Worm (Caenorhabditis elegans) whole organism, L4 larva: Measurements from ENCODE around the gene oxi-1.
A peak's percentile ranks its signal among the peaks of the same experiment; 100 is the strongest.

Experiments
- F10B5.3 ChIP-seq: sonication (generic microtip); optimal IDR thresholded peaks from 2 replicates; lab custom pipeline; 2016; ENCODE audit warnings: mild to moderate bottlenecking, missing genetic modification characterization, missing compliant biosample characterization
- F49E8.2 ChIP-seq: sonication (generic microtip); optimal IDR thresholded peaks from 2 replicates; lab custom pipeline; 2016; ENCODE audit warnings: missing compliant biosample characterization, mild to moderate bottlenecking, missing genetic modification characterization, borderline replicate concordance
- T26A8.4 ChIP-seq: fragments of 200-800 bp; sonication (Bioruptor generic); IDR thresholded peaks from 2 replicates; pipeline ENCODE4 v1.3.6; 2022; ENCODE audit warnings: missing genetic modification characterization, missing compliant biosample characterization
- Y48G9A.11 ChIP-seq: fragments of 200-800 bp; sonication (Bioruptor generic); IDR thresholded peaks from 2 replicates; pipeline ENCODE4 v1.3.6; 2022; ENCODE audit warnings: missing genetic modification reagents, missing genetic modification characterization, missing compliant biosample characterization
- Y75B8A.6 ChIP-seq: fragments of 200-800 bp; sonication (Bioruptor generic); IDR thresholded peaks from 2 replicates; pipeline ENCODE4 v1.3.6; 2022; ENCODE audit warnings: missing genetic modification reagents, missing genetic modification characterization, missing compliant biosample characterization
- ZK546.5 ChIP-seq, 2 experiments: sonication (generic microtip); optimal IDR thresholded peaks; 2 replicates each; lab custom pipeline; 2017; ENCODE audit warnings: missing biosample characterization in 2 of 2, missing genetic modification characterization in 2 of 2
- aha-1 ChIP-seq: fragments of 150-350 bp; peaks from one replicate; lab custom pipeline; 2014; ENCODE audit warnings: missing biosample characterization, missing genetic modification characterization
- ama-1 ChIP-seq: fragments of 150-350 bp; optimal IDR thresholded peaks from 2 replicates; lab custom pipeline; 2014; ENCODE audit warnings: inconsistent platforms, mixed read lengths
- ceh-28 ChIP-seq: fragments of 150-350 bp; optimal IDR thresholded peaks from 2 replicates; lab custom pipeline; 2014; ENCODE audit warnings: missing biosample characterization, missing genetic modification reagents, missing genetic modification characterization
- ceh-44 ChIP-seq: fragments of 200-800 bp; sonication (Bioruptor generic); IDR thresholded peaks from 2 replicates; pipeline ENCODE4 v1.3.6; 2022; ENCODE audit warnings: missing genetic modification reagents, missing genetic modification characterization, missing compliant biosample characterization
- ceh-82 ChIP-seq: sonication (generic microtip); optimal IDR thresholded peaks from 2 replicates; lab custom pipeline; 2017; ENCODE audit warnings: missing biosample characterization, missing genetic modification characterization
- cey-2 ChIP-seq: sonication (generic microtip); optimal IDR thresholded peaks from 3 replicates; lab custom pipeline; 2017; ENCODE audit warnings: missing genetic modification characterization, mild to moderate bottlenecking, missing compliant biosample characterization, antibody characterized with exemption, borderline replicate concordance; ENCODE audit not compliant: insufficient read depth
- ctbp-1 ChIP-seq: fragments of 200-800 bp; sonication (Bioruptor generic); IDR thresholded peaks from 2 replicates; pipeline ENCODE4 v1.3.6; 2022; ENCODE audit warnings: missing genetic modification reagents, missing genetic modification characterization, missing compliant biosample characterization
- daf-16 ChIP-seq, 3 experiments: sonication (generic microtip); optimal IDR thresholded peaks; 2 replicates each; lab custom pipeline; 2016 to 2017; ENCODE audit warnings: missing genetic modification characterization in 3 of 3, missing genetic modification reagents in 3 of 3, mild to moderate bottlenecking in 2 of 3, missing compliant biosample characterization in 2 of 3, missing biosample characterization in 1 of 3, moderate library complexity in 1 of 3
- daf-19 ChIP-seq: fragments of 200-800 bp; sonication (Bioruptor generic); conservative IDR thresholded peaks from 2 replicates; pipeline ENCODE4 v1.3.6; 2022; ENCODE audit warnings: missing genetic modification characterization, missing compliant biosample characterization
- dmd-6 ChIP-seq: fragments of 200-800 bp; sonication (Bioruptor generic); IDR thresholded peaks from 2 replicates; pipeline ENCODE4 v1.3.6; 2022; ENCODE audit warnings: missing genetic modification reagents, missing genetic modification characterization, missing compliant biosample characterization
- dmd-8 ChIP-seq: fragments of 200-800 bp; sonication (Bioruptor generic); IDR thresholded peaks from 2 replicates; pipeline ENCODE4 v1.3.6; 2022; ENCODE audit warnings: missing genetic modification characterization, missing compliant biosample characterization
- dmd-9 ChIP-seq: fragments of 200-800 bp; sonication (Bioruptor generic); IDR thresholded peaks from 2 replicates; pipeline ENCODE4 v1.3.6; 2022; ENCODE audit warnings: missing genetic modification reagents, missing genetic modification characterization, missing compliant biosample characterization
- dpl-1 ChIP-seq: fragments of 150-350 bp; optimal IDR thresholded peaks from 2 replicates; lab custom pipeline; 2014; ENCODE audit warnings: missing biosample characterization, missing genetic modification reagents, missing genetic modification characterization
- duxl-1 ChIP-seq: sonication (generic microtip); optimal IDR thresholded peaks from 2 replicates; lab custom pipeline; 2016; ENCODE audit warnings: mild to moderate bottlenecking, missing genetic modification characterization, moderate library complexity, missing compliant biosample characterization; ENCODE audit not compliant: poor library complexity
- hmg-1.1 ChIP-seq: fragments of 200-800 bp; sonication (Bioruptor generic); IDR thresholded peaks from 2 replicates; pipeline ENCODE4 v1.3.6; 2022; ENCODE audit warnings: missing genetic modification reagents, missing genetic modification characterization, missing compliant biosample characterization
- lim-7 ChIP-seq: fragments of 200-800 bp; sonication (Bioruptor generic); IDR thresholded peaks from 2 replicates; pipeline ENCODE4 v1.3.6; 2022; ENCODE audit warnings: missing genetic modification characterization, missing compliant biosample characterization
- lin-38 ChIP-seq: fragments of 200-800 bp; sonication (Bioruptor generic); IDR thresholded peaks from 2 replicates; pipeline ENCODE4 v1.3.6; 2022; ENCODE audit warnings: missing genetic modification reagents, missing genetic modification characterization, missing compliant biosample characterization
- madf-5 ChIP-seq, 2 experiments: fragments of 200-800 bp; sonication (Bioruptor generic); IDR thresholded peaks; 2 replicates each; pipeline ENCODE4 v1.3.6; 2022; ENCODE audit warnings: missing compliant biosample characterization in 2 of 2, missing genetic modification characterization in 2 of 2
- mdt-29 ChIP-seq: fragments of 200-800 bp; sonication (Bioruptor generic); IDR thresholded peaks from 2 replicates; pipeline ENCODE4 v1.3.6; 2022; ENCODE audit warnings: missing genetic modification reagents, missing genetic modification characterization, missing compliant biosample characterization
- mep-1 ChIP-seq: fragments of 150-350 bp; sonication (generic microtip); optimal IDR thresholded peaks from 3 replicates; lab custom pipeline; 2014; ENCODE audit warnings: missing biosample characterization, missing genetic modification characterization
- mes-2 ChIP-seq: sonication (generic microtip); optimal IDR thresholded peaks from 2 replicates; lab custom pipeline; 2016; ENCODE audit warnings: missing genotype, mild to moderate bottlenecking, missing genetic modification characterization, missing compliant biosample characterization; ENCODE audit not compliant: poor library complexity, severe bottlenecking
- mxl-2 ChIP-seq: fragments of 200-800 bp; sonication (Bioruptor generic); conservative IDR thresholded peaks from 2 replicates; pipeline ENCODE4 v1.3.6; 2022; ENCODE audit warnings: missing genetic modification reagents, missing genetic modification characterization, missing compliant biosample characterization
- nhr-102 ChIP-seq: sonication (generic microtip); optimal IDR thresholded peaks from 2 replicates; lab custom pipeline; 2016; ENCODE audit warnings: mild to moderate bottlenecking, missing genetic modification characterization, moderate library complexity, missing compliant biosample characterization
- nhr-11 ChIP-seq: fragments of 150-350 bp; optimal IDR thresholded peaks from 2 replicates; lab custom pipeline; 2014; ENCODE audit warnings: missing biosample characterization, missing genetic modification characterization
- nhr-111 ChIP-seq: fragments of 200-800 bp; sonication (Bioruptor generic); optimal IDR thresholded peaks from 2 replicates; lab custom pipeline; 2018; ENCODE audit warnings: mild to moderate bottlenecking, missing genetic modification characterization, missing compliant biosample characterization
- nhr-237 ChIP-seq: sonication (generic microtip); optimal IDR thresholded peaks from 2 replicates; lab custom pipeline; 2017; ENCODE audit warnings: missing biosample characterization, missing genetic modification characterization
- nhr-25 ChIP-seq: sonication (generic microtip); optimal IDR thresholded peaks from 2 replicates; lab custom pipeline; 2017; ENCODE audit warnings: missing genetic modification characterization, mild to moderate bottlenecking, missing compliant biosample characterization, antibody characterized with exemption, moderate library complexity, borderline replicate concordance; ENCODE audit not compliant: insufficient read depth
- nhr-28 ChIP-seq: fragments of 150-350 bp; optimal IDR thresholded peaks from 2 replicates; lab custom pipeline; 2014; ENCODE audit warnings: missing biosample characterization, missing genetic modification characterization
- nhr-42 ChIP-seq: fragments of 200-800 bp; sonication (Bioruptor generic); IDR thresholded peaks from 2 replicates; pipeline ENCODE4 v1.3.6; 2022; ENCODE audit warnings: missing genetic modification characterization, missing compliant biosample characterization
- nhr-48 ChIP-seq: sonication (generic microtip); optimal IDR thresholded peaks from 2 replicates; lab custom pipeline; 2016; ENCODE audit warnings: mild to moderate bottlenecking, missing genetic modification characterization, missing compliant biosample characterization
- nhr-6 ChIP-seq: fragments of 150-350 bp; optimal IDR thresholded peaks from 2 replicates; lab custom pipeline; 2014; ENCODE audit warnings: missing biosample characterization, missing genetic modification characterization
- nhr-77 ChIP-seq: fragments of 150-350 bp; optimal IDR thresholded peaks from 2 replicates; lab custom pipeline; 2014; ENCODE audit warnings: missing biosample characterization, missing genetic modification characterization
- pha-4 ChIP-seq, 2 experiments: fragments of 150-350 bp in 1 of 2; fragments of 200-800 bp in 1 of 2; sonication (Bioruptor generic) in 1 of 2; IDR thresholded peaks in 1 of 2; optimal IDR thresholded peaks in 1 of 2; 2 replicates each; pipeline versions ENCODE4 v1.3.6 to Lab custom; 2014 to 2022; ENCODE audit warnings: missing genetic modification characterization in 2 of 2, missing genetic modification reagents in 2 of 2, missing biosample characterization in 1 of 2, missing compliant biosample characterization in 1 of 2
- saeg-2 ChIP-seq: fragments of 200-800 bp; sonication (Bioruptor generic); IDR thresholded peaks from 2 replicates; pipeline ENCODE4 v1.3.6; 2022; ENCODE audit warnings: missing genetic modification reagents, missing genetic modification characterization, missing compliant biosample characterization
- skn-1 ChIP-seq: fragments of 150-350 bp; optimal IDR thresholded peaks from 2 replicates; lab custom pipeline; 2014; ENCODE audit warnings: missing biosample characterization, missing genetic modification characterization
- spr-1 ChIP-seq: sonication (generic microtip); optimal IDR thresholded peaks from 2 replicates; lab custom pipeline; 2016; ENCODE audit warnings: mild to moderate bottlenecking, missing genetic modification characterization, missing compliant biosample characterization
- unc-39 ChIP-seq: sonication (generic microtip); optimal IDR thresholded peaks from 2 replicates; lab custom pipeline; 2017; ENCODE audit warnings: missing biosample characterization, missing genetic modification characterization
- unc-62 ChIP-seq, 3 experiments: fragments of 150-350 bp in 1 of 3; sonication (generic microtip); optimal IDR thresholded peaks in 2 of 3; peaks in 1 of 3; 1 replicate in 1 of 3; 2 replicates in 2 of 3; lab custom pipeline; 2014 to 2017; ENCODE audit warnings: missing biosample characterization in 3 of 3, missing genetic modification characterization in 3 of 3, missing genetic modification reagents in 3 of 3, missing genotype in 1 of 3
- vab-7 ChIP-seq: fragments of 200-800 bp; sonication (Bioruptor generic); IDR thresholded peaks from 2 replicates; pipeline ENCODE4 v1.3.6; 2022; ENCODE audit warnings: missing genetic modification reagents, missing genetic modification characterization, missing compliant biosample characterization
- zip-11 ChIP-seq: fragments of 200-800 bp; sonication (Bioruptor generic); IDR thresholded peaks from 2 replicates; pipeline ENCODE4 v1.3.6; 2022; ENCODE audit warnings: missing genetic modification characterization, missing compliant biosample characterization
- zip-2 ChIP-seq: fragments of 150-350 bp; optimal IDR thresholded peaks from 2 replicates; lab custom pipeline; 2014; ENCODE audit warnings: missing biosample characterization, missing genetic modification characterization
- ztf-11 ChIP-seq: fragments of 150-350 bp; optimal IDR thresholded peaks from 2 replicates; lab custom pipeline; 2014; ENCODE audit warnings: missing biosample characterization, missing genetic modification characterization
- ztf-7 ChIP-seq: fragments of 150-350 bp; optimal IDR thresholded peaks from 2 replicates; lab custom pipeline; 2014; ENCODE audit warnings: missing biosample characterization, missing genetic modification characterization

The oxi-1 gene

ce11 chrIII:10848858-10849257, 9.2 kb upstream of the oxi-1 start, which contains the start of the genes fbxb-85 and hex-3 (continued):
- TF ChIP-seq nhr-237 (no peak), ztf-11 (tag; lab: Kevin White, UChicago) (no peak), nhr-77 (tag; lab: Kevin White, UChicago) (peak; percentile 82), skn-1 (tag; lab: Kevin White, UChicago) (no peak), mdt-29 (GFP tag; lab: Robert Waterston, UW) (peak; percentile 70), unc-62 (GFP tag; optimal IDR thresholded peaks at IDR 0.05 in 1 of 2; lab: Kevin White, UChicago) (peak in 1 of 2 experiments; percentile 94), unc-62 (tag; optimal IDR thresholded peaks at IDR 0.05; lab: Kevin White, UChicago) (no peak), ZK546.5 (tag; optimal IDR thresholded peaks at IDR 0.05; lab: Kevin White, UChicago) (no peak), saeg-2 (GFP tag; lab: Robert Waterston, UW) (peak; percentile 83), nhr-42 (GFP tag; lab: Robert Waterston, UW) (peak; percentile 93), dmd-8 (no peak), T26A8.4 (GFP tag; lab: Robert Waterston, UW) (peak; percentile 95), spr-1 (tag; lab: Kevin White, UChicago) (peak; percentile 92), madf-5 (GFP tag; IDR thresholded peaks at IDR 0.05; lab: Robert Waterston, UW) (0 out of 4 replicates have a peak, but pooled peaks of 1 of the 2 experiments have one; percentile 38), dpl-1 (GFP tag; lab: Kevin White, UChicago) (peak; percentile 94), nhr-11 (tag; lab: Kevin White, UChicago) (peak; percentile 73), mep-1 (tag; lab: Kevin White, UChicago) (peak; percentile 94), nhr-102 (tag; lab: Kevin White, UChicago) (peak; percentile 95), mxl-2 (GFP tag; lab: Robert Waterston, UW) (no peak), ama-1 (lab: Kevin White, UChicago) (peak; percentile 48), F10B5.3 (tag; lab: Kevin White, UChicago) (peak; percentile 89), ceh-44 (GFP tag; lab: Robert Waterston, UW) (peak; percentile 66; the same call in 1 of the 2 replicates), pha-4 (GFP tag; IDR thresholded peaks at IDR 0.05; lab: Robert Waterston, UW) (peak; percentile 83), pha-4 (tag; optimal IDR thresholded peaks at IDR 0.05; lab: Kevin White, UChicago) (no peak), Y75B8A.6 (GFP tag; lab: Robert Waterston, UW) (no peak), daf-16 (GFP tag; optimal IDR thresholded peaks at IDR 0.05; lab: Kevin White, UChicago) (peak; percentile 12 to 89), daf-16 (tag; optimal IDR thresholded peaks at IDR 0.05; lab: Kevin White, UChicago) (peak; percentile 86), ceh-28 (no peak), Y48G9A.11 (no peak), vab-7 (GFP tag; lab: Robert Waterston, UW) (peak; percentile 60; the same call in 1 of the 2 replicates), zip-2 (peak; percentile 68), lin-38 (peak; percentile 93), mes-2 (tag; lab: Kevin White, UChicago) (peak; percentile 95), aha-1 (peak; percentile 89), nhr-48 (peak; percentile 75), ctbp-1 (GFP tag; lab: Robert Waterston, UW) (peak; percentile 84), unc-39 (no peak), F49E8.2 (peak; percentile 88), nhr-111 (GFP tag; lab: Kevin White, UChicago) (no peak), ztf-7 (tag; lab: Kevin White, UChicago) (peak; percentile 91), dmd-6 (GFP tag; lab: Robert Waterston, UW) (peak; percentile 84), nhr-28 (peak; percentile 51), duxl-1 (tag; lab: Kevin White, UChicago) (peak; percentile 89), cey-2 (tag; lab: Kevin White, UChicago) (no peak), nhr-25 (tag; lab: Kevin White, UChicago) (peak; percentile 68), ceh-82 (tag; lab: Kevin White, UChicago) (no peak), lim-7 (GFP tag; lab: Robert Waterston, UW) (no peak), nhr-6 (peak; percentile 91), dmd-9 (GFP tag; lab: Robert Waterston, UW) (no peak; the same call in 1 of the 2 replicates), daf-19 (GFP tag; lab: Robert Waterston, UW) (peak; percentile 82), zip-11 (no peak), hmg-1.1 (peak; percentile 94)
